Worm (Caenorhabditis elegans): ENCODE data around the gene W02B12.12.

Gene W02B12.12

ce11 chrII:11487999-11488398 lies 9.0 kb upstream of the W02B12.12 start, which contains the start of gene B0334.13:
Gene B0334.13, plus strand, starts transcription at chrII:11488299.
- TF ChIP-seq nhr-2 (tag; optimal IDR thresholded peaks at IDR 0.05) (no peak), bed-3 (GFP tag; optimal IDR thresholded peaks at IDR 0.05) (no peak), drap-1 (GFP tag; optimal IDR thresholded peaks at IDR 0.05) (no peak), nhr-237 (tag; optimal IDR thresholded peaks at IDR 0.05) (no peak), hlh-1 (tag; optimal IDR thresholded peaks at IDR 0.05) (no peak), snpc-4 (tag; optimal IDR thresholded peaks at IDR 0.05) (no peak), unc-120 (tag; optimal IDR thresholded peaks at IDR 0.05; ENCODE audit: poor library complexity, severe bottlenecking) (no peak), ztf-11 (tag; optimal IDR thresholded peaks at IDR 0.05) (no peak), ceh-43 (GFP tag; optimal IDR thresholded peaks at IDR 0.05) (no peak), flh-1 (GFP tag; optimal IDR thresholded peaks at IDR 0.05) (no peak), elt-3 (tag; optimal IDR thresholded peaks at IDR 0.05) (no peak), lin-13 (tag; optimal IDR thresholded peaks at IDR 0.05) (no peak), M03D4.4 (tag; optimal IDR thresholded peaks at IDR 0.05) (no peak), ces-1 (GFP tag; optimal IDR thresholded peaks at IDR 0.05) (no peak), elt-1 (tag; optimal IDR thresholded peaks at IDR 0.05; ENCODE audit: borderline replicate concordance, insufficient read depth) (no peak), unc-62 (GFP tag; optimal IDR thresholded peaks at IDR 0.05) (no peak), sem-2 (GFP tag; optimal IDR thresholded peaks at IDR 0.05) (no peak), sptf-1 (tag; optimal IDR thresholded peaks at IDR 0.05) (no peak), zip-8 (tag; optimal IDR thresholded peaks at IDR 0.05) (no peak)

- no peak for TF ChIP-seq nhr-28 (tag; optimal IDR thresholded peaks at IDR 0.05)
- no peak for TF ChIP-seq nhr-237 (tag; optimal IDR thresholded peaks at IDR 0.05)
- TF ChIP-seq drap-1 (GFP tag; optimal IDR thresholded peaks at IDR 0.05): no peak
- no peak for TF ChIP-seq flh-1 (GFP tag; optimal IDR thresholded peaks at IDR 0.05)
- no peak for TF ChIP-seq tbx-8 (GFP tag; optimal IDR thresholded peaks at IDR 0.05)
- no peak for TF ChIP-seq snpc-4 (tag; optimal IDR thresholded peaks at IDR 0.05)
- no peak for TF ChIP-seq lsy-2 (tag; optimal IDR thresholded peaks at IDR 0.05)
- TF ChIP-seq ceh-39 (tag; optimal IDR thresholded peaks at IDR 0.05): no peak
These were observed 7.8 kb upstream of the W02B12.12 start, which contains the start of gene ttr-18 for ce11 chrII:11486698-11487234. Gene ttr-18, minus strand, starts transcription at chrII:11486748.

- no peak for TF ChIP-seq mls-2 (tag; optimal IDR thresholded peaks at IDR 0.05)
- TF ChIP-seq elt-3 (tag; optimal IDR thresholded peaks at IDR 0.05): no peak
- TF ChIP-seq unc-62 (GFP tag; optimal IDR thresholded peaks at IDR 0.05): no peak
- no peak for TF ChIP-seq sem-2 (GFP tag; optimal IDR thresholded peaks at IDR 0.05)
- TF ChIP-seq sptf-1 (tag; optimal IDR thresholded peaks at IDR 0.05): no peak
- TF ChIP-seq blmp-1 (tag; optimal IDR thresholded peaks at IDR 0.05): no peak
- TF ChIP-seq cnd-1 (tag; optimal IDR thresholded peaks at IDR 0.05): no peak
- TF ChIP-seq lin-32 (GFP tag; optimal IDR thresholded peaks at IDR 0.05): no peak
- TF ChIP-seq unc-39 (tag; optimal IDR thresholded peaks at IDR 0.05): no peak
- no peak for TF ChIP-seq zip-8 (tag; optimal IDR thresholded peaks at IDR 0.05)
- TF ChIP-seq ceh-43 (GFP tag; optimal IDR thresholded peaks at IDR 0.05): no peak
- no peak for TF ChIP-seq hlh-1 (tag; optimal IDR thresholded peaks at IDR 0.05)
- no peak for TF ChIP-seq drap-1 (GFP tag; optimal IDR thresholded peaks at IDR 0.05)
These were observed 6.2 kb upstream of the W02B12.12 start, which contains the start of gene twk-5 for ce11 chrII:11485200-11485599. Gene twk-5, minus strand, starts transcription at chrII:11485300.

- TF ChIP-seq unc-39 (tag; optimal IDR thresholded peaks at IDR 0.05) (no peak), ham-2 (GFP tag; optimal IDR thresholded peaks at IDR 0.05) (peak; percentile 95), nhr-237 (tag; optimal IDR thresholded peaks at IDR 0.05) (no peak), nhr-28 (tag; optimal IDR thresholded peaks at IDR 0.05) (peak; percentile 48), sptf-1 (tag; optimal IDR thresholded peaks at IDR 0.05) (peak; percentile 100), mep-1 (tag; optimal IDR thresholded peaks at IDR 0.05) (peak; percentile 80), unc-62 (GFP tag; optimal IDR thresholded peaks at IDR 0.05) (peak; percentile 74), flh-1 (GFP tag; optimal IDR thresholded peaks at IDR 0.05) (peak; percentile 96), drap-1 (GFP tag; optimal IDR thresholded peaks at IDR 0.05) (peak; percentile 98), sem-2 (GFP tag; optimal IDR thresholded peaks at IDR 0.05) (peak; percentile 94), ceh-83 (GFP tag; optimal IDR thresholded peaks at IDR 0.05) (peak; percentile 99), lin-13 (tag; optimal IDR thresholded peaks at IDR 0.05) (peak; percentile 81), M03D4.4 (tag; optimal IDR thresholded peaks at IDR 0.05) (peak; percentile 97), zip-8 (tag; optimal IDR thresholded peaks at IDR 0.05) (no peak), tbx-8 (GFP tag; optimal IDR thresholded peaks at IDR 0.05) (peak; percentile 93), cnd-1 (tag; optimal IDR thresholded peaks at IDR 0.05) (peak; percentile 98), lsy-2 (tag; optimal IDR thresholded peaks at IDR 0.05) (peak; percentile 84), unc-120 (tag; optimal IDR thresholded peaks at IDR 0.05; ENCODE audit: poor library complexity, severe bottlenecking) (peak; percentile 94), ztf-11 (tag; optimal IDR thresholded peaks at IDR 0.05) (peak; percentile 58), nhr-76 (tag; optimal IDR thresholded peaks at IDR 0.05) (no peak), hlh-1 (tag; optimal IDR thresholded peaks at IDR 0.05) (no peak), nhr-2 (tag; optimal IDR thresholded peaks at IDR 0.05) (no peak), bed-3 (GFP tag; optimal IDR thresholded peaks at IDR 0.05) (peak; percentile 92), pha-4 (tag; optimal IDR thresholded peaks at IDR 0.05) (peak; percentile 66), ces-1 (GFP tag; optimal IDR thresholded peaks at IDR 0.05) (no peak), nhr-12 (tag; optimal IDR thresholded peaks at IDR 0.05) (no peak), mls-2 (tag; optimal IDR thresholded peaks at IDR 0.05) (peak; percentile 99), lin-32 (GFP tag; optimal IDR thresholded peaks at IDR 0.05) (peak; percentile 96), ceh-39 (tag; optimal IDR thresholded peaks at IDR 0.05) (no peak), ceh-43 (GFP tag; optimal IDR thresholded peaks at IDR 0.05) (peak; percentile 93), elt-3 (tag; optimal IDR thresholded peaks at IDR 0.05) (no peak), elt-1 (tag; optimal IDR thresholded peaks at IDR 0.05; ENCODE audit: borderline replicate concordance, insufficient read depth) (no peak), snpc-4 (tag; optimal IDR thresholded peaks at IDR 0.05) (no peak), blmp-1 (tag; optimal IDR thresholded peaks at IDR 0.05) (no peak), mab-5 (tag; optimal IDR thresholded peaks at IDR 0.05) (no peak)
These were observed 5.6 kb upstream of the W02B12.12 start for ce11 chrII:11484600-11484999.

Measured in whole organism, mixed stage, embryonic.